Worm (Caenorhabditis elegans): Measurements from ENCODE around the gene ife-1.

- TF ChIP-seq W03F9.2 (tag; optimal IDR thresholded peaks at IDR 0.05), result no peak
- no peak for TF ChIP-seq dao-5 (tag; optimal IDR thresholded peaks at IDR 0.05)
Observed at ce11 chrIII:13324739-13325138, 18.5 kb upstream of the ife-1 start, which contains the start of gene F53A2.1.

Measured in whole organism, L4/young adult.